Worm (Caenorhabditis elegans): ENCODE data around the gene Y97E10AL.1.

ce11 chrV:7956218-7956617 is 29.7 kb upstream of the Y97E10AL.1 start, which contains the start of gene pals-34:
- TF ChIP-seq lin-13 (GFP tag; optimal IDR thresholded peaks at IDR 0.05) (no peak), lsy-2 (tag; optimal IDR thresholded peaks at IDR 0.05) (no peak), snpc-4 (tag; optimal IDR thresholded peaks at IDR 0.05) (no peak), unc-39 (tag; optimal IDR thresholded peaks at IDR 0.05) (no peak), dmd-4 (tag; optimal IDR thresholded peaks at IDR 0.05) (no peak), nhr-10 (tag; optimal IDR thresholded peaks at IDR 0.05) (no peak), nhr-77 (tag; optimal IDR thresholded peaks at IDR 0.05) (no peak), mab-5 (tag; optimal IDR thresholded peaks at IDR 0.05) (no peak), ZK546.5 (tag; optimal IDR thresholded peaks at IDR 0.05) (no peak), mdl-1 (tag; optimal IDR thresholded peaks at IDR 0.05) (no peak), zag-1 (tag; optimal IDR thresholded peaks at IDR 0.05) (no peak)

Data from whole organism, L2 larva.